Worm (Caenorhabditis elegans): ENCODE measurements around the gene ins-11.

DNA sequence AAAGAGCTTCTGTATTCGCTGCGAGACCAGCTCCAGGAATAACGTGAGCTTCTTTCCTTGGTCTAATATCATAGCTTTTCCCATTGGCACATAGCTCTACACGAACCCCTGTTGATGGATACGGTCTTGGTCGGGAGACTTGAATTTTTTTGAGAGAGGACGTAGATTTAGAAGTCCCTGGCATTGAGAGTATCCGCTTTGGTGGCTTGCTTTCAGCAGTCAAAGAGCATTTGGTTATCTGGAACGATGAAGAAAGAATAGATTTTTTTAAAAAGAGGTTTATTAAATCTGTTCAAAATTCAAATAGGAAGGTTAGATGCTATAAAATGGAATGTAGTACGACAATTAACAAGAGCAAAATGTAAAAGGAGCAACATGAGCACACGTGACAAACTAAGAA is 33.2 kb downstream of the ins-11 start, which contains the start of gene C17G10.13:
- TF ChIP-seq him-1 (tag; optimal IDR thresholded peaks at IDR 0.05) = no peak
- no peak for TF ChIP-seq W03F9.2 (tag; optimal IDR thresholded peaks at IDR 0.05)
- no peak for TF ChIP-seq dao-5 (tag; optimal IDR thresholded peaks at IDR 0.05)

All from whole organism, L4/young adult.